Worm (Caenorhabditis elegans) whole organism, mixed stage, embryonic: ENCODE data around the gene C12D8.20.

Experiments used
- ham-2 ChIP-seq: fragments of 200-800 bp; sonication (Bioruptor generic); optimal IDR thresholded peaks from 2 replicates; lab custom pipeline; 2018; ENCODE audit warnings: mild to moderate bottlenecking, missing genetic modification characterization, missing compliant biosample characterization
- ztf-11 ChIP-seq: fragments of 150-350 bp; optimal IDR thresholded peaks from 2 replicates; lab custom pipeline; 2014; ENCODE audit warnings: missing biosample characterization, missing genetic modification characterization

DNA sequence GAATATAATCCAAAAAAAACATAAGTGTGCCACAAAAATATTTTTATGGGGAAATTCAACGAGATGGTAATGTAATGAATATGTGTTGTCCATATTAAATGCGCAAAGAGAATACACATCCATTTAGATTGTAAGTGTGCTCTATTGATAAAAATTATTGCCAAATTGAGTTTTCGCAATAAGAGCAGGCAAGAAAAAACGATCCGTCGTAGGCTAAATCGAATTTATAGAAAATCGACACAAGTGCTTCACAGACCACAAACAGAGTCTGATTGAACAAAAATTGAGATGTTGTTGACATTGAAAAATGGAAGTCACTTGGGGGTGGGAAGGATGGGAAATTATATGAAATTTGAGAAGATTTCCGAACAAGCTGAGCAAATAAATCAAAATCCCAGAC is 42.9 kb downstream of the C12D8.20 start:
- TF ChIP-seq ham-2 (GFP tag; lab: Kevin White, UChicago): no peak
- no peak for TF ChIP-seq ztf-11 (tag; lab: Kevin White, UChicago)
